Fruit fly (Drosophila melanogaster) whole organism, prepupa: ENCODE results near the gene CG10011.

ENCODE experiments used
- CG11762 ChIP-seq: fragments of 200-800 bp; sonication (Bioruptor generic); optimal IDR thresholded peaks from 3 replicates; lab custom pipeline; 2016; ENCODE audit warnings: missing biosample characterization, missing genetic modification characterization; ENCODE audit not compliant: insufficient read depth
- CG16779 ChIP-seq: fragments of 200-800 bp; sonication (Bioruptor generic); optimal IDR thresholded peaks from 3 replicates; lab custom pipeline; 2017; ENCODE audit warnings: missing biosample characterization, mild to moderate bottlenecking, missing genetic modification characterization
- CG3032 ChIP-seq: fragments of 200-800 bp; optimal IDR thresholded peaks from 2 replicates; lab custom pipeline; 2019; ENCODE audit warnings: missing biosample characterization, mild to moderate bottlenecking, missing genetic modification characterization, moderate library complexity
- CG31627 ChIP-seq: fragments of 200-800 bp; sonication (Bioruptor generic); optimal IDR thresholded peaks from 3 replicates; lab custom pipeline; 2016; ENCODE audit warnings: missing biosample characterization, missing genetic modification characterization
- CG6808 ChIP-seq: fragments of 200-800 bp; sonication (Bioruptor generic); optimal IDR thresholded peaks from 3 replicates; lab custom pipeline; 2017; ENCODE audit warnings: missing biosample characterization, missing genetic modification characterization, mild to moderate bottlenecking, moderate library complexity, missing genetic modification reagents
- Eip75B ChIP-seq: fragments of 200-800 bp; sonication (Bioruptor generic); optimal IDR thresholded peaks from 3 replicates; lab custom pipeline; 2016; ENCODE audit warnings: missing biosample characterization, missing genetic modification characterization
- Gug ChIP-seq: fragments of 200-800 bp; sonication (Bioruptor generic); IDR thresholded peaks from 2 replicates; pipeline ENCODE4 v1.3.6; 2022; ENCODE audit warnings: missing biosample characterization, missing genetic modification characterization
- Smox ChIP-seq: fragments of 200-800 bp; sonication (Bioruptor generic); optimal IDR thresholded peaks from 3 replicates; lab custom pipeline; 2016; ENCODE audit warnings: missing biosample characterization, missing genetic modification characterization
- Sox102F ChIP-seq: fragments of 200-800 bp; sonication (Bioruptor generic); optimal IDR thresholded peaks from 2 replicates; lab custom pipeline; 2016; ENCODE audit warnings: missing biosample characterization, mild to moderate bottlenecking, missing genetic modification characterization
- esn ChIP-seq: fragments of 200-800 bp; sonication (Bioruptor generic); optimal IDR thresholded peaks from 2 replicates; lab custom pipeline; 2016; ENCODE audit warnings: missing biosample characterization, mild to moderate bottlenecking, missing genetic modification characterization, moderate library complexity
- net ChIP-seq: fragments of 200-800 bp; sonication (Bioruptor generic); optimal IDR thresholded peaks from 3 replicates; lab custom pipeline; 2016; ENCODE audit warnings: missing biosample characterization, missing genetic modification characterization
- spab ChIP-seq: fragments of 200-800 bp; sonication (Bioruptor generic); optimal IDR thresholded peaks from 2 replicates; lab custom pipeline; 2017; ENCODE audit warnings: missing biosample characterization, mild to moderate bottlenecking, missing genetic modification characterization, missing genetic modification reagents

DNA sequence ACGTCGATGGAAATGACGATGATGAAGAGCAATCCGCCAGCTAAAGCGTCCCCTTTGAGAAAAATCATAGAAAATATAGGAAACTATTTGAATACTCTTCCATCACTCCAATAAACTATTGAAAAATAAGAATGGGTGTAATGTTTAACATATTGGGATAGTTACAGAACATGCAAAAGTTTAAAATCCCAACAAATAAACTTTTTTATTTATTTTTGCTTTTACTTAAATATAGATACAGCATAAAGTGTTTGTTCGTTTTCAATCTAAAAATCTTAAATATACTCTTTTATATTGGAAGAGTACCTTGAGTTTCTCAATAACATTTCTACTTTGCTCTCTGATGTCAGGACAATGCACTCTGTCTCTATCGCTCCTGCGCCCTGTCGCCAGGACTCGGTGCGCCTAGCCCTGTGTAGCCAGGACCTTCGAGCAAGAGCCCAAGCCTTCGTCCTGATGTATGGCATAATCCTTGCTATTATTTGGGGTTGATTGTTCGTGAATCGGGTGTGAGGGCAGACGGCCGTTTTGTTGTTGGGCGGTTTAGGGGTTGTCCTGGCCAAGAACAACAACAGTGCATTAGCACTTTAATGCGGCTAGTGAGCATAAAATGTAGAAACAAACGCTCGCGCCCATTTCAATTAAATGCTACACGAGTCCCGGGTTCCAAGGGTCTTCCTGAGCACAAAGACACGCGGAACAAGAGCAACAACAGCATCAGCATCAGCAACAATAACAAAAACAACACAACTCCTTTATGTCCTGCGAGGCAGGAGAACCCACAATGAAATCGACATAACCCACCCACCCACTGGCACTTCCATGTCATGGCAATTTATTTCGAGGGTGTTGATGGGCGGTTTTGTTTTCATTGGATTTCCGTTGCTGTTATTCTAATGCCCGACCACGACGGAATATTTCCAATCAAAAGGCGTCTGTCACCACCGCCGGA is 61.9 kb downstream of the CG10011 start:
- TF ChIP-seq CG6808 (GFP tag; lab: Kevin White, UChicago), result no peak
- no peak for TF ChIP-seq Smox (GFP tag; lab: Kevin White, UChicago)
- no peak for TF ChIP-seq Eip75B (GFP tag; lab: Kevin White, UChicago)
- TF ChIP-seq net (GFP tag; lab: Kevin White, UChicago), result no peak
- no peak for TF ChIP-seq CG11762 (GFP tag; lab: Kevin White, UChicago)
- no peak for TF ChIP-seq CG3032 (tag; lab: Kevin White, UChicago)
- no peak for TF ChIP-seq esn (GFP tag; lab: Kevin White, UChicago)
- TF ChIP-seq Sox102F, result no peak
- TF ChIP-seq CG16779 (tag; lab: Kevin White, UChicago), result no peak
- TF ChIP-seq CG31627, result no peak
- TF ChIP-seq spab (GFP tag; lab: Kevin White, UChicago), result no peak
- no peak for TF ChIP-seq Gug
